Fruit fly (Drosophila melanogaster) whole organism, wandering third instar larva: ENCODE measurements around the gene CG45207.

Experiments used
- CrebA ChIP-seq: fragments of 200-800 bp; sonication (Bioruptor generic); optimal IDR thresholded peaks from 2 replicates; lab custom pipeline; 2016; ENCODE audit warnings: missing biosample characterization, mild to moderate bottlenecking, missing genetic modification characterization, borderline replicate concordance
- HLH106 ChIP-seq: fragments of 200-800 bp; optimal IDR thresholded peaks from 3 replicates; lab custom pipeline; 2019; ENCODE audit warnings: missing biosample characterization, mild to moderate bottlenecking, missing genetic modification characterization, moderate library complexity
- Hnf4 ChIP-seq: fragments of 200-800 bp; sonication (Bioruptor generic); optimal IDR thresholded peaks from 2 replicates; lab custom pipeline; 2016; ENCODE audit warnings: missing biosample characterization, mild to moderate bottlenecking, missing genetic modification characterization
- Myc ChIP-seq: fragments of >200 bp; optimal IDR thresholded peaks from 2 replicates; lab custom pipeline; 2017
- Sp1 ChIP-seq: fragments of 200-800 bp; sonication (Bioruptor generic); optimal IDR thresholded peaks from 3 replicates; lab custom pipeline; 2019; ENCODE audit warnings: missing biosample characterization, mild to moderate bottlenecking, missing genetic modification characterization, moderate library complexity
- fru ChIP-seq: fragments of 200-800 bp; sonication (Bioruptor generic); optimal IDR thresholded peaks from 3 replicates; lab custom pipeline; 2016; ENCODE audit warnings: missing biosample characterization, mild to moderate bottlenecking, missing genetic modification characterization
- jim ChIP-seq: fragments of 175-275, 200-325 bp; sonication (Bioruptor generic); optimal IDR thresholded peaks from 2 replicates; lab custom pipeline; 2016; ENCODE audit warnings: missing biosample characterization, mild to moderate bottlenecking, missing genetic modification characterization
- psq ChIP-seq: fragments of 200-800 bp; sonication (Bioruptor generic); optimal IDR thresholded peaks from 3 replicates; lab custom pipeline; 2017; ENCODE audit warnings: missing biosample characterization, mild to moderate bottlenecking, missing genetic modification characterization, moderate library complexity
- usp ChIP-seq: fragments of >200 bp; optimal IDR thresholded peaks from 2 replicates; lab custom pipeline; 2017; ENCODE audit warnings: missing biosample characterization, missing genetic modification characterization
- woc ChIP-seq: sonication (Bioruptor generic); optimal IDR thresholded peaks from 2 replicates; lab custom pipeline; 2016; ENCODE audit warnings: missing biosample characterization, mild to moderate bottlenecking, missing genetic modification characterization

- TF ChIP-seq Sp1 (GFP tag; lab: Kevin White, UChicago) (peak; percentile 42), Hnf4 (GFP tag; lab: Kevin White, UChicago) (no peak), jim (GFP tag; lab: Kevin White, UChicago) (peak; percentile 78), HLH106 (tag; lab: Kevin White, UChicago) (no peak), CrebA (GFP tag; lab: Kevin White, UChicago) (no peak), fru (GFP tag; lab: Kevin White, UChicago) (peak; percentile 13), psq (peak; percentile 28), Myc (no peak), usp (GFP tag; lab: Kevin White, UChicago) (no peak), woc (GFP tag; lab: Kevin White, UChicago) (no peak)
Measured at dm6 chr3R:15794258-15794727, 19.2 kb upstream of the CG45207 start.
